Fruit fly (Drosophila melanogaster) whole organism, embryonic: Measurements from ENCODE around the gene CG31883.

Experiments used
- Aef1 ChIP-seq: fragments of 200-800 bp; sonication (Bioruptor generic); IDR thresholded peaks from 3 replicates; pipeline ENCODE4 v1.3.6; 2022; ENCODE audit warnings: missing biosample characterization, missing genetic modification characterization
- Atf3 ChIP-seq: fragments of 200-800 bp; sonication (Bioruptor generic); optimal IDR thresholded peaks from 3 replicates; lab custom pipeline; 2016; ENCODE audit warnings: missing biosample characterization, missing genetic modification characterization
- BEAF-32 ChIP-seq: fragments of 200-800 bp; sonication (Bioruptor generic); optimal IDR thresholded peaks from 3 replicates; lab custom pipeline; 2017; ENCODE audit warnings: missing biosample characterization, missing genetic modification characterization, mild to moderate bottlenecking, moderate library complexity, missing genetic modification reagents
- CG1024 ChIP-seq: fragments of 200-800 bp; sonication (Bioruptor generic); IDR thresholded peaks from 2 replicates; pipeline ENCODE4 v1.3.6; 2022; ENCODE audit warnings: missing biosample characterization, missing genetic modification characterization
- CG10431 ChIP-seq: fragments of 200-800 bp; sonication (Bioruptor generic); optimal IDR thresholded peaks from 3 replicates; lab custom pipeline; 2018; ENCODE audit warnings: missing biosample characterization, mild to moderate bottlenecking, missing genetic modification characterization
- CG10959 ChIP-seq: fragments of 200-800 bp; sonication (Bioruptor generic); IDR thresholded peaks from 2 replicates; pipeline ENCODE4 v1.3.6; 2022; ENCODE audit warnings: missing biosample characterization, missing genetic modification characterization
- CG11504 ChIP-seq: fragments of 200-800 bp; sonication (Bioruptor generic); optimal IDR thresholded peaks from 3 replicates; lab custom pipeline; 2019; ENCODE audit warnings: missing biosample characterization, mild to moderate bottlenecking, missing genetic modification characterization, moderate library complexity
- CG1233 ChIP-seq: fragments of 200-800 bp; sonication (Bioruptor generic); optimal IDR thresholded peaks from 4 replicates; lab custom pipeline; 2018; ENCODE audit warnings: missing biosample characterization, mild to moderate bottlenecking, missing genetic modification characterization
- CG12769 ChIP-seq: fragments of 200-800 bp; sonication (Bioruptor generic); optimal IDR thresholded peaks from 2 replicates; lab custom pipeline; 2019; ENCODE audit warnings: missing biosample characterization, mild to moderate bottlenecking, missing genetic modification characterization, moderate library complexity
- CG13296 ChIP-seq: fragments of 200-800 bp; sonication (Bioruptor generic); optimal IDR thresholded peaks from 3 replicates; lab custom pipeline; 2018; ENCODE audit warnings: missing biosample characterization, mild to moderate bottlenecking, missing genetic modification characterization
- CG14667 ChIP-seq: fragments of 200-800 bp; sonication (Bioruptor generic); IDR thresholded peaks from 2 replicates; pipeline ENCODE4 v1.3.6; 2022; ENCODE audit warnings: missing biosample characterization, missing genetic modification characterization
- CG17359 ChIP-seq: fragments of 200-800 bp; sonication (Bioruptor generic); optimal IDR thresholded peaks from 3 replicates; lab custom pipeline; 2018; ENCODE audit warnings: missing biosample characterization, mild to moderate bottlenecking, missing genetic modification characterization, moderate library complexity
- CG17912 ChIP-seq: fragments of 200-800 bp; sonication (Bioruptor generic); optimal IDR thresholded peaks from 2 replicates; lab custom pipeline; 2018; ENCODE audit warnings: missing biosample characterization, mild to moderate bottlenecking, missing genetic modification characterization
- CG2199 ChIP-seq: fragments of 200-800 bp; sonication (Bioruptor generic); IDR thresholded peaks from 3 replicates; pipeline ENCODE4 v1.3.6; 2022; ENCODE audit warnings: missing biosample characterization, missing genetic modification characterization
- CG30403 ChIP-seq: fragments of 200-800 bp; sonication (Bioruptor generic); optimal IDR thresholded peaks from 3 replicates; lab custom pipeline; 2016; ENCODE audit warnings: missing biosample characterization, missing genetic modification characterization
- CG30431 ChIP-seq: fragments of 200-800 bp; sonication (Bioruptor generic); optimal IDR thresholded peaks from 2 replicates; lab custom pipeline; 2017; ENCODE audit warnings: missing biosample characterization, missing genetic modification characterization
- CG5245 ChIP-seq: fragments of 200-800 bp; sonication (Bioruptor generic); optimal IDR thresholded peaks from 3 replicates; lab custom pipeline; 2016; ENCODE audit warnings: missing biosample characterization, missing genetic modification characterization
- CG8765 ChIP-seq: fragments of 200-800 bp; sonication (Bioruptor generic); IDR thresholded peaks from 2 replicates; pipeline ENCODE4 v1.3.6; 2022; ENCODE audit warnings: missing biosample characterization, missing genetic modification characterization
- CG8944 ChIP-seq: fragments of 200-800 bp; sonication (Bioruptor generic); optimal IDR thresholded peaks from 3 replicates; lab custom pipeline; 2016; ENCODE audit warnings: missing biosample characterization, missing genetic modification characterization
- D ChIP-seq, 2 experiments: fragments of 200-800 bp in 1 of 2; fragments of >200 bp in 1 of 2; sonication (Bioruptor generic) in 1 of 2; optimal IDR thresholded peaks; 2 replicates in 1 of 2; 3 replicates in 1 of 2; lab custom pipeline; 2017; ENCODE audit warnings: mild to moderate bottlenecking in 1 of 2, missing biosample characterization in 1 of 2, missing genetic modification characterization in 1 of 2, missing genetic modification reagents in 1 of 2
- ERR ChIP-seq: fragments of 200-800 bp; sonication (Bioruptor generic); optimal IDR thresholded peaks from 2 replicates; lab custom pipeline; 2016; ENCODE audit warnings: missing biosample characterization, missing genetic modification characterization
- Hsf ChIP-seq: fragments of 200-800 bp; sonication (Bioruptor generic); optimal IDR thresholded peaks from 3 replicates; lab custom pipeline; 2016; ENCODE audit warnings: missing biosample characterization, missing genetic modification characterization
- Kr ChIP-seq: fragments of 200-800 bp; sonication (Bioruptor generic); optimal IDR thresholded peaks from 2 replicates; lab custom pipeline; 2017; ENCODE audit warnings: missing biosample characterization, mild to moderate bottlenecking, missing genetic modification characterization
- MTF-1 ChIP-seq: fragments of 200-800 bp; sonication (Bioruptor generic); optimal IDR thresholded peaks from 2 replicates; lab custom pipeline; 2018; ENCODE audit warnings: missing biosample characterization, mild to moderate bottlenecking, missing genetic modification characterization, borderline replicate concordance
- Mes4 ChIP-seq: fragments of 200-800 bp; sonication (Bioruptor generic); optimal IDR thresholded peaks from 2 replicates; lab custom pipeline; 2016; ENCODE audit warnings: missing biosample characterization, missing genetic modification characterization
- Mrtf ChIP-seq: fragments of 200-800 bp; sonication (Bioruptor generic); IDR thresholded peaks from 3 replicates; pipeline ENCODE4 v1.3.6; 2022; ENCODE audit warnings: missing biosample characterization, missing genetic modification characterization
- Sin3A ChIP-seq: fragments of >200 bp; optimal IDR thresholded peaks from 2 replicates; lab custom pipeline; 2018
- TFAM ChIP-seq: fragments of 200-800 bp; sonication (Bioruptor generic); optimal IDR thresholded peaks from 2 replicates; lab custom pipeline; 2017; ENCODE audit warnings: missing biosample characterization, missing genetic modification characterization, inconsistent platforms
- abd-A ChIP-seq: fragments of 200-800 bp; sonication (Bioruptor generic); optimal IDR thresholded peaks from 3 replicates; lab custom pipeline; 2019; ENCODE audit warnings: missing biosample characterization, mild to moderate bottlenecking, missing genetic modification characterization, moderate library complexity
- ara ChIP-seq: fragments of 200-800 bp; sonication (Bioruptor generic); IDR thresholded peaks from 2 replicates; pipeline ENCODE4 v1.3.6; 2022; ENCODE audit warnings: missing biosample characterization, missing genetic modification characterization
- az2 ChIP-seq: fragments of 200-800 bp; sonication (Bioruptor generic); optimal IDR thresholded peaks from 3 replicates; lab custom pipeline; 2016; ENCODE audit warnings: missing biosample characterization, missing genetic modification characterization
- bab2 ChIP-seq: fragments of 200-800 bp; sonication (Bioruptor generic); optimal IDR thresholded peaks from 2 replicates; lab custom pipeline; 2016; ENCODE audit warnings: missing biosample characterization, missing genetic modification characterization
- bigmax ChIP-seq: fragments of 200-800 bp; sonication (Bioruptor generic); optimal IDR thresholded peaks from 2 replicates; lab custom pipeline; 2018; ENCODE audit warnings: missing biosample characterization, mild to moderate bottlenecking, missing genetic modification characterization
- croc ChIP-seq: fragments of 200-800 bp; sonication (Bioruptor generic); conservative IDR thresholded peaks from 3 replicates; pipeline ENCODE4 v1.3.6; 2022; ENCODE audit warnings: missing biosample characterization, missing genetic modification characterization
- fd64A ChIP-seq: fragments of 200-800 bp; sonication (Bioruptor generic); optimal IDR thresholded peaks from 3 replicates; lab custom pipeline; 2018; ENCODE audit warnings: missing biosample characterization, mild to moderate bottlenecking, missing genetic modification characterization
- fru ChIP-seq: fragments of >200 bp; optimal IDR thresholded peaks from 2 replicates; lab custom pipeline; 2017
- gcm2 ChIP-seq: fragments of 200-800 bp; sonication (Bioruptor generic); optimal IDR thresholded peaks from 2 replicates; lab custom pipeline; 2016; ENCODE audit warnings: missing biosample characterization, missing genetic modification characterization
- hth ChIP-seq: fragments of >200 bp; optimal IDR thresholded peaks from 2 replicates; lab custom pipeline; 2017; ENCODE audit warnings: inconsistent platforms
- jing ChIP-seq: fragments of 200-800 bp; sonication (Bioruptor generic); optimal IDR thresholded peaks from 2 replicates; lab custom pipeline; 2018; ENCODE audit warnings: missing biosample characterization, mild to moderate bottlenecking, missing genetic modification characterization
- klu ChIP-seq: fragments of 200-800 bp; sonication (Bioruptor generic); IDR thresholded peaks from 2 replicates; pipeline ENCODE4 v1.3.6; 2022; ENCODE audit warnings: missing biosample characterization, missing genetic modification characterization
- mld ChIP-seq: fragments of 200-800 bp; sonication (Bioruptor generic); IDR thresholded peaks from 3 replicates; pipeline ENCODE4 v1.3.6; 2022; ENCODE audit warnings: missing biosample characterization, missing genetic modification characterization; ENCODE audit not compliant: partially characterized antibody
- odd ChIP-seq: fragments of 200-800 bp; sonication (Bioruptor generic); optimal IDR thresholded peaks from 2 replicates; lab custom pipeline; 2017; ENCODE audit warnings: missing biosample characterization, mild to moderate bottlenecking, missing genetic modification characterization
- phol ChIP-seq: fragments of 200-800 bp; sonication (Bioruptor generic); optimal IDR thresholded peaks from 3 replicates; lab custom pipeline; 2018; ENCODE audit warnings: missing biosample characterization, mild to moderate bottlenecking, missing genetic modification characterization, moderate library complexity
- ro ChIP-seq: fragments of 200-800 bp; sonication (Bioruptor generic); IDR thresholded peaks from 2 replicates; pipeline ENCODE4 v1.3.6; 2022; ENCODE audit warnings: missing biosample characterization, missing genetic modification characterization
- slp2 ChIP-seq: fragments of 200-800 bp; sonication (Bioruptor generic); optimal IDR thresholded peaks from 2 replicates; lab custom pipeline; 2016; ENCODE audit warnings: missing biosample characterization, missing genetic modification characterization
- sob ChIP-seq: fragments of 200-800 bp; sonication (Bioruptor generic); IDR thresholded peaks from 2 replicates; pipeline ENCODE4 v1.3.6; 2022; ENCODE audit warnings: missing biosample characterization, missing genetic modification characterization
- ssp ChIP-seq: fragments of 200-800 bp; sonication (Bioruptor generic); IDR thresholded peaks from 2 replicates; pipeline ENCODE4 v1.3.6; 2022; ENCODE audit warnings: missing biosample characterization, missing genetic modification characterization
- vnd ChIP-seq: fragments of 200-800 bp; sonication (Bioruptor generic); IDR thresholded peaks from 3 replicates; pipeline ENCODE4 v1.3.6; 2022; ENCODE audit warnings: missing biosample characterization, missing genetic modification characterization; ENCODE audit not compliant: partially characterized antibody
- zen2 ChIP-seq: fragments of 200-800 bp; sonication (Bioruptor generic); IDR thresholded peaks from 3 replicates; pipeline ENCODE4 v1.3.6; 2022; ENCODE audit warnings: missing biosample characterization, missing genetic modification characterization; ENCODE audit not compliant: partially characterized antibody
- zf30C ChIP-seq: fragments of 200-800 bp; sonication (Bioruptor generic); optimal IDR thresholded peaks from 3 replicates; lab custom pipeline; 2018; ENCODE audit warnings: missing biosample characterization, mild to moderate bottlenecking, missing genetic modification characterization

The CG31883 gene

dm6 chr2L:9498185-9498984 is 29.9 kb upstream of the CG31883 start (continued):
- TF ChIP-seq TFAM (GFP tag; lab: Kevin White, UChicago) = no peak
- TF ChIP-seq Aef1 (GFP tag; lab: Robert Waterston, UW) = peak; percentile 56
- peak; percentile 38 for TF ChIP-seq CG1233 (GFP tag; lab: Kevin White, UChicago)
- TF ChIP-seq vnd (GFP tag; lab: Robert Waterston, UW) = peak; percentile 45; the same call in 1 of the 3 replicates
- no peak for TF ChIP-seq CG8765 (GFP tag; lab: Robert Waterston, UW)
- TF ChIP-seq zf30C (GFP tag; lab: Kevin White, UChicago) = no peak
- peak; percentile 67 for TF ChIP-seq phol (tag; lab: Kevin White, UChicago)
- TF ChIP-seq jing (GFP tag; lab: Kevin White, UChicago) = peak; percentile 41
- TF ChIP-seq bigmax (GFP tag; lab: Kevin White, UChicago) = no peak
- peak; percentile 69 for TF ChIP-seq sob (GFP tag; lab: Robert Waterston, UW)
- no peak for TF ChIP-seq abd-A (tag; lab: Kevin White, UChicago)
- peak; percentile 83 for TF ChIP-seq CG11504 (tag; lab: Kevin White, UChicago)
- TF ChIP-seq CG17912 = no peak
- peak; percentile 28 for TF ChIP-seq CG13296 (GFP tag; lab: Kevin White, UChicago)
- peak; percentile 16 for TF ChIP-seq fd64A (GFP tag; lab: Kevin White, UChicago)
- no peak for TF ChIP-seq MTF-1
- peak; percentile 73 for TF ChIP-seq ara (GFP tag; lab: Robert Waterston, UW)
- no peak for TF ChIP-seq Mes4
- no peak for TF ChIP-seq CG8944 (GFP tag; lab: Kevin White, UChicago)
- TF ChIP-seq CG1024 = peak; percentile 32; the same call in 1 of the 2 replicates
- no peak; the same call in 2 of the 3 replicates for TF ChIP-seq croc (GFP tag; lab: Robert Waterston, UW)
- TF ChIP-seq D (optimal IDR thresholded peaks at IDR 0.05; lab: Kevin White, UChicago) = no peak
- peak; percentile 51 for TF ChIP-seq D (GFP tag; optimal IDR thresholded peaks at IDR 0.05; lab: Kevin White, UChicago)
- no peak for TF ChIP-seq klu (GFP tag; lab: Robert Waterston, UW)
- TF ChIP-seq CG30403 (GFP tag; lab: Kevin White, UChicago) = peak; percentile 56
- peak; percentile 34 for TF ChIP-seq slp2
- 0 out of 2 replicates have a peak, but pooled peaks have one; percentile 9 for TF ChIP-seq CG14667 (GFP tag; lab: Robert Waterston, UW)
- TF ChIP-seq gcm2 (GFP tag; lab: Kevin White, UChicago) = peak; percentile 27
- no peak for TF ChIP-seq hth
- no peak for TF ChIP-seq CG10959 (GFP tag; lab: Robert Waterston, UW)
- TF ChIP-seq BEAF-32 (GFP tag; lab: Kevin White, UChicago) = no peak
- TF ChIP-seq Sin3A = no peak
- TF ChIP-seq CG17359 (tag; lab: Kevin White, UChicago) = peak; percentile 78
- TF ChIP-seq mld (GFP tag; lab: Robert Waterston, UW) = no peak
- no peak for TF ChIP-seq zen2 (GFP tag; lab: Robert Waterston, UW)
- TF ChIP-seq Mrtf (GFP tag; lab: Robert Waterston, UW) = no peak
- peak; percentile 63 for TF ChIP-seq Hsf (GFP tag; lab: Kevin White, UChicago)
- peak; percentile 51 for TF ChIP-seq CG5245 (GFP tag; lab: Kevin White, UChicago)
- TF ChIP-seq Atf3 (GFP tag; lab: Kevin White, UChicago) = no peak
- no peak for TF ChIP-seq CG30431 (GFP tag; lab: Kevin White, UChicago)
- peak; percentile 76 for TF ChIP-seq bab2 (GFP tag; lab: Kevin White, UChicago)
- TF ChIP-seq ssp = no peak
- TF ChIP-seq fru (lab: Kevin White, UChicago) = no peak
- TF ChIP-seq az2 (GFP tag; lab: Kevin White, UChicago) = peak; percentile 57
- TF ChIP-seq CG12769 (tag; lab: Kevin White, UChicago) = peak; percentile 73
- TF ChIP-seq Kr = no peak
- 0 out of 3 replicates have a peak, but pooled peaks have one; percentile 14 for TF ChIP-seq CG2199 (GFP tag; lab: Robert Waterston, UW)
- TF ChIP-seq CG10431 = no peak
- peak; percentile 56 for TF ChIP-seq ERR (GFP tag; lab: Kevin White, UChicago)
- TF ChIP-seq ro (GFP tag; lab: Robert Waterston, UW) = peak; percentile 24; the same call in 1 of the 2 replicates
- TF ChIP-seq odd (GFP tag; lab: Kevin White, UChicago) = no peak
